Worm (Caenorhabditis elegans) whole organism, L2 larva: ENCODE measurements around the gene Y62H9A.15.

Source experiments
- alr-1 ChIP-seq: fragments of 150-350 bp; optimal IDR thresholded peaks from 2 replicates; lab custom pipeline; 2014; ENCODE audit warnings: missing biosample characterization, missing genetic modification characterization
- ama-1 ChIP-seq: fragments of 150-350 bp; optimal IDR thresholded peaks from 2 replicates; lab custom pipeline; 2018; ENCODE audit warnings: inconsistent platforms
- mdl-1 ChIP-seq, 2 experiments: fragments of 150-350 bp in 1 of 2; sonication (generic microtip) in 1 of 2; optimal IDR thresholded peaks; 2 replicates each; lab custom pipeline; 2017; ENCODE audit warnings: missing biosample characterization in 2 of 2, missing genetic modification characterization in 2 of 2
- nhr-11 ChIP-seq: fragments of 150-350 bp; optimal IDR thresholded peaks from 2 replicates; lab custom pipeline; 2014; ENCODE audit warnings: missing biosample characterization, missing genetic modification characterization
- nhr-12 ChIP-seq: fragments of 150-350 bp; optimal IDR thresholded peaks from 2 replicates; lab custom pipeline; 2014; ENCODE audit warnings: missing biosample characterization, missing genetic modification characterization
- sma-9 ChIP-seq, 2 experiments: fragments of 150-350 bp in 1 of 2; sonication (generic microtip) in 1 of 2; optimal IDR thresholded peaks; 2 replicates each; lab custom pipeline; 2014 to 2016; ENCODE audit warnings: missing genetic modification characterization in 2 of 2, mild to moderate bottlenecking in 1 of 2, missing biosample characterization in 1 of 2, missing compliant biosample characterization in 1 of 2, missing genetic modification reagents in 1 of 2, moderate library complexity in 1 of 2
- unc-55 ChIP-seq: fragments of 150-350 bp; sonication (generic microtip); optimal IDR thresholded peaks from 3 replicates; lab custom pipeline; 2014; ENCODE audit warnings: missing biosample characterization, missing genetic modification reagents, missing genetic modification characterization
- zag-1 ChIP-seq: fragments of 150-350 bp; optimal IDR thresholded peaks from 2 replicates; lab custom pipeline; 2014; ENCODE audit warnings: missing biosample characterization, missing genetic modification characterization

DNA sequence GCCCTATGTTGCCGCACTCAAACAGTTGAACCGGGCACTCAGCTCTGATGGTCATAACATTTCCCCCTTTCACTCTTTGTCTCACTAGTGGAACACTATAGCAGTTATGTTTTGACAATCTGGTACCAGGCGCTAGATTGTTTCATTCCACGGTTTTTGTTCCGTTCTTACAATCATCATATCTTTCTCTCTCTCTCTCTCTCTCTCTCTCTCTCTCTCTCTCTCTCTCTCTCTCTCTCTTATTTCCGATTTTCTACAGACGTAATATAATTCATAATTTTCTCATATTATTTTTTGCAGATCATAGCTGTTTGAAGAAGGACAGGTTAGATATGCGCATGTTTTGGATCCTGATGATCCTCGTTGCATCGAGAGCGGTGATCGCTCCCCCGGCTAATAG, 3.9 kb upstream of the Y62H9A.15 start, which contains the start of gene Y62H9A.12:
- no peak for TF ChIP-seq nhr-12
- no peak for TF ChIP-seq unc-55 (GFP tag; lab: Kevin White, UChicago)
- TF ChIP-seq alr-1 (tag; lab: Kevin White, UChicago): no peak
- no peak for TF ChIP-seq zag-1 (tag; lab: Kevin White, UChicago)
- no peak for TF ChIP-seq sma-9 (GFP tag; optimal IDR thresholded peaks at IDR 0.05; lab: Kevin White, UChicago)
- TF ChIP-seq sma-9 (tag; optimal IDR thresholded peaks at IDR 0.05; lab: Kevin White, UChicago): no peak
- TF ChIP-seq ama-1: no peak
- TF ChIP-seq mdl-1 (tag; optimal IDR thresholded peaks at IDR 0.05; lab: Kevin White, UChicago): no peak
- no peak for TF ChIP-seq nhr-11
